Fruit fly (Drosophila melanogaster) whole organism, embryonic: ENCODE results near the gene CG31404.

ENCODE experiments used
- CG1602 ChIP-seq: fragments of 200-800 bp; sonication (Bioruptor generic); optimal IDR thresholded peaks from 3 replicates; lab custom pipeline; 2016; ENCODE audit warnings: missing biosample characterization, missing genetic modification characterization
- br ChIP-seq: fragments of >200 bp; optimal IDR thresholded peaks from 2 replicates; lab custom pipeline; 2017
- cato ChIP-seq: fragments of 200-800 bp; sonication (Bioruptor generic); optimal IDR thresholded peaks from 2 replicates; lab custom pipeline; 2016; ENCODE audit warnings: missing biosample characterization, missing genetic modification characterization, borderline replicate concordance
- row ChIP-seq: fragments of 200-800 bp; sonication (Bioruptor generic); IDR thresholded peaks from 3 replicates; pipeline ENCODE4 v1.3.6; 2022; ENCODE audit warnings: missing biosample characterization, missing genetic modification characterization
- z ChIP-seq: fragments of 200-800 bp; sonication (Bioruptor generic); IDR thresholded peaks from 3 replicates; pipeline ENCODE4 v1.3.6; 2022; ENCODE audit warnings: missing biosample characterization, missing genetic modification characterization

DNA sequence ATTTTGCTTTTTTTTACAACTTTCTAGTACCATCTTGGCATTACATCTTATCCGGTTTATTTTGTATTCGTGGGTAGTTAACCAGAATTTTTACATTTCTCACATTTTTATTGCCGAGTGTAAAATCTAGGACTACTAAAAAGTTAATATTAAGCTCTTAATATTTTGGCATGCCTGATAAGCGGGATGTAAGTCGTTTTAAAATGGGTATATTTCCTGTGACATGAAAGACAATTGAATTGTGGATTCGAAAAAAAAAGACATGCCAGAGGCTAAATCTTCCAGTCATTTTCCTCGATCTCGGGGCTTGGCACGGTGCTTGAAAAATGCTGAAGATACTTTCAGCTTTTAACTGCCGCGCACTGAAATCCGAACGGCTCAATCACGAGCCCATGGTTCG lies 1.3 kb upstream of the CG31404 start, which contains the start of gene CG31245:
- TF ChIP-seq CG1602 (no peak), row (GFP tag; lab: Robert Waterston, UW) (no peak), cato (GFP tag; lab: Kevin White, UChicago) (no peak), z (no peak), br (lab: Kevin White, UChicago) (no peak)
